Worm (Caenorhabditis elegans) whole organism, early embryonic: Measurements from ENCODE around the gene C44H9.6.

Experiments used
- B0310.2 ChIP-seq: sonication (generic microtip); optimal IDR thresholded peaks from 2 replicates; lab custom pipeline; 2016; ENCODE audit warnings: mild to moderate bottlenecking, missing genetic modification characterization, missing compliant biosample characterization
- F13C5.2 ChIP-seq: sonication (generic microtip); optimal IDR thresholded peaks from 2 replicates; lab custom pipeline; 2017; ENCODE audit warnings: mild to moderate bottlenecking, missing genetic modification characterization, inconsistent platforms, missing compliant biosample characterization
- aly-1 ChIP-seq: sonication (generic microtip); optimal IDR thresholded peaks from 2 replicates; lab custom pipeline; 2016; ENCODE audit warnings: missing genetic modification characterization, missing compliant biosample characterization
- ama-1 ChIP-seq: fragments of 150-350 bp; optimal IDR thresholded peaks from 2 replicates; lab custom pipeline; 2014
- ceh-13 ChIP-seq: fragments of 200-800 bp; sonication (Bioruptor generic); optimal IDR thresholded peaks from 2 replicates; lab custom pipeline; 2018; ENCODE audit warnings: mild to moderate bottlenecking, missing genetic modification characterization, missing compliant biosample characterization
- ceh-36 ChIP-seq: sonication (generic microtip); optimal IDR thresholded peaks from 2 replicates; lab custom pipeline; 2016; ENCODE audit warnings: missing genetic modification characterization, inconsistent platforms, missing compliant biosample characterization
- ets-7 ChIP-seq: sonication (generic microtip); optimal IDR thresholded peaks from 2 replicates; lab custom pipeline; 2016; ENCODE audit warnings: missing genotype, missing genetic modification characterization, missing compliant biosample characterization
- flt-1 ChIP-seq: fragments of 200-800 bp; sonication (Bioruptor generic); IDR thresholded peaks from 2 replicates; pipeline ENCODE4 v1.3.6; 2022; ENCODE audit warnings: missing genetic modification characterization, missing compliant biosample characterization
- hmbx-1 ChIP-seq: sonication (generic microtip); optimal IDR thresholded peaks from 2 replicates; lab custom pipeline; 2016; ENCODE audit warnings: mild to moderate bottlenecking, missing genetic modification characterization, missing compliant biosample characterization
- hmg-4 ChIP-seq: fragments of 200-800 bp; sonication (Bioruptor generic); optimal IDR thresholded peaks from 2 replicates; lab custom pipeline; 2018; ENCODE audit warnings: mild to moderate bottlenecking, missing genetic modification characterization, missing compliant biosample characterization
- hnd-1 ChIP-seq: sonication (generic microtip); optimal IDR thresholded peaks from 2 replicates; lab custom pipeline; 2016; ENCODE audit warnings: missing genetic modification characterization, missing compliant biosample characterization
- pes-1 ChIP-seq: fragments of 200-800 bp; sonication (Bioruptor generic); IDR thresholded peaks from 2 replicates; pipeline ENCODE4 v1.3.6; 2022; ENCODE audit warnings: missing genetic modification reagents, missing genetic modification characterization, missing compliant biosample characterization
- scrt-1 ChIP-seq: fragments of 200-800 bp; sonication (Bioruptor generic); IDR thresholded peaks from 2 replicates; pipeline ENCODE4 v1.3.6; 2022; ENCODE audit warnings: missing genetic modification characterization, missing compliant biosample characterization
- sea-1 ChIP-seq: fragments of 200-800 bp; sonication (Bioruptor generic); conservative IDR thresholded peaks from 2 replicates; pipeline ENCODE4 v1.3.6; 2022; ENCODE audit warnings: missing genetic modification characterization, missing compliant biosample characterization
- tbx-11 ChIP-seq: fragments of 200-800 bp; sonication (Bioruptor generic); IDR thresholded peaks from 2 replicates; pipeline ENCODE4 v1.3.6; 2022; ENCODE audit warnings: missing genetic modification characterization, missing compliant biosample characterization
- tbx-37 ChIP-seq: fragments of 200-800 bp; sonication (Bioruptor generic); conservative IDR thresholded peaks from 2 replicates; pipeline ENCODE4 v1.3.6; 2022; ENCODE audit warnings: missing genetic modification reagents, missing genetic modification characterization, missing compliant biosample characterization
- tra-4 ChIP-seq: sonication (generic microtip); optimal IDR thresholded peaks from 2 replicates; lab custom pipeline; 2017; ENCODE audit warnings: missing genetic modification characterization, missing compliant biosample characterization

C44H9.6 gene

ce11 chrV:12849736-12850135, 4.6 kb upstream of the C44H9.6 start, which contains the start of gene C44H9.5:
Gene C44H9.5, minus strand, starts transcription at chrV:12849864.
- no peak for TF ChIP-seq ceh-36 (tag; lab: Kevin White, UChicago)
- TF ChIP-seq tbx-11 (GFP tag; lab: Robert Waterston, UW), result no peak
- TF ChIP-seq tra-4 (tag; lab: Kevin White, UChicago), result no peak
- no peak for TF ChIP-seq pes-1 (GFP tag; lab: Robert Waterston, UW)
- TF ChIP-seq aly-1, result no peak
- TF ChIP-seq flt-1 (GFP tag; lab: Robert Waterston, UW), result no peak
- TF ChIP-seq ama-1, result no peak
- TF ChIP-seq B0310.2 (tag; lab: Kevin White, UChicago), result no peak
- no peak for TF ChIP-seq F13C5.2 (tag; lab: Kevin White, UChicago)
- TF ChIP-seq ceh-13 (GFP tag; lab: Kevin White, UChicago), result no peak
- no peak for TF ChIP-seq hmbx-1 (tag; lab: Kevin White, UChicago)
- TF ChIP-seq hmg-4 (GFP tag; lab: Kevin White, UChicago), result no peak
- no peak for TF ChIP-seq hnd-1
- no peak for TF ChIP-seq tbx-37 (GFP tag; lab: Robert Waterston, UW)

- TF ChIP-seq scrt-1 (no peak), ceh-13 (GFP tag; lab: Kevin White, UChicago) (no peak), tra-4 (tag; lab: Kevin White, UChicago) (no peak), tbx-37 (GFP tag; lab: Robert Waterston, UW) (no peak), hmg-4 (GFP tag; lab: Kevin White, UChicago) (no peak), ets-7 (no peak), pes-1 (GFP tag; lab: Robert Waterston, UW) (no peak), hnd-1 (no peak)
These were observed 399 bp downstream of the C44H9.6 start for ce11 chrV:12844748-12845147.

- TF ChIP-seq ama-1 (no peak), scrt-1 (no peak), ceh-13 (GFP tag; lab: Kevin White, UChicago) (no peak), tbx-11 (GFP tag; lab: Robert Waterston, UW) (no peak), B0310.2 (tag; lab: Kevin White, UChicago) (no peak), tra-4 (tag; lab: Kevin White, UChicago) (no peak), sea-1 (GFP tag; lab: Robert Waterston, UW) (no peak), ets-7 (no peak), aly-1 (no peak), pes-1 (GFP tag; lab: Robert Waterston, UW) (no peak), hnd-1 (no peak), tbx-37 (GFP tag; lab: Robert Waterston, UW) (no peak)
These were observed 9.8 kb downstream of the C44H9.6 start, which contains the start of gene C44H9.4 for ce11 chrV:12835388-12835787. Gene C44H9.4, plus strand, starts transcription at chrV:12835688.

- TF ChIP-seq ama-1, result no peak
- no peak for TF ChIP-seq ets-7
- no peak for TF ChIP-seq F13C5.2 (tag; lab: Kevin White, UChicago)
- TF ChIP-seq ceh-36 (tag; lab: Kevin White, UChicago), result no peak
These were observed 17.9 kb downstream of the C44H9.6 start, which contains the start of gene ugt-15 for ce11 chrV:12827219-12827618. Gene ugt-15, plus strand, starts transcription at chrV:12827519.

- TF ChIP-seq tra-4 (tag; lab: Kevin White, UChicago) (no peak), tbx-11 (GFP tag; lab: Robert Waterston, UW) (no peak), ceh-13 (GFP tag; lab: Kevin White, UChicago) (no peak), F13C5.2 (tag; lab: Kevin White, UChicago) (no peak), B0310.2 (tag; lab: Kevin White, UChicago) (no peak), pes-1 (GFP tag; lab: Robert Waterston, UW) (no peak), ceh-36 (tag; lab: Kevin White, UChicago) (no peak)
These were observed 20.4 kb downstream of the C44H9.6 start, which contains the start of gene ugt-16 for ce11 chrV:12824777-12825176. Gene ugt-16, plus strand, starts transcription at chrV:12825024.

ce11 chrV:12822065-12822464, 23.1 kb downstream of the C44H9.6 start:
- no peak for TF ChIP-seq hmg-4 (GFP tag; lab: Kevin White, UChicago)
- no peak for TF ChIP-seq flt-1 (GFP tag; lab: Robert Waterston, UW)
- TF ChIP-seq pes-1 (GFP tag; lab: Robert Waterston, UW), result no peak
- TF ChIP-seq F13C5.2 (tag; lab: Kevin White, UChicago), result no peak
- no peak for TF ChIP-seq ceh-13 (GFP tag; lab: Kevin White, UChicago)
- no peak for TF ChIP-seq scrt-1
- no peak for TF ChIP-seq hnd-1
- no peak for TF ChIP-seq tra-4 (tag; lab: Kevin White, UChicago)

ce11 chrV:12819792-12820453, 25.2 kb downstream of the C44H9.6 start, which contains the start of the genes ZC443.4 and ugt-18:
Gene ZC443.4, minus strand, starts transcription at chrV:12819886.
Gene ugt-18, plus strand, starts transcription at chrV:12820260.
- TF ChIP-seq hnd-1, result no peak
- TF ChIP-seq aly-1, result no peak
- no peak for TF ChIP-seq ets-7
- no peak for TF ChIP-seq tbx-11 (GFP tag; lab: Robert Waterston, UW)
- TF ChIP-seq tbx-37 (GFP tag; lab: Robert Waterston, UW), result no peak
- TF ChIP-seq hmg-4 (GFP tag; lab: Kevin White, UChicago), result no peak
- no peak for TF ChIP-seq ceh-13 (GFP tag; lab: Kevin White, UChicago)
- no peak for TF ChIP-seq ceh-36 (tag; lab: Kevin White, UChicago)
- no peak for TF ChIP-seq pes-1 (GFP tag; lab: Robert Waterston, UW)
- no peak for TF ChIP-seq hmbx-1 (tag; lab: Kevin White, UChicago)
- no peak for TF ChIP-seq ama-1
- no peak for TF ChIP-seq sea-1 (GFP tag; lab: Robert Waterston, UW)
- no peak for TF ChIP-seq B0310.2 (tag; lab: Kevin White, UChicago)
- no peak for TF ChIP-seq scrt-1
- no peak for TF ChIP-seq tra-4 (tag; lab: Kevin White, UChicago)
- TF ChIP-seq flt-1 (GFP tag; lab: Robert Waterston, UW), result no peak
- no peak for TF ChIP-seq F13C5.2 (tag; lab: Kevin White, UChicago)
